Fruit fly (Drosophila melanogaster) whole organism: ENCODE results near the gene scpr-C.

Source experiments
- CG8478 ChIP-seq: fragments of >200 bp; optimal IDR thresholded peaks from 2 replicates; lab custom pipeline; 2018; ENCODE audit warnings: inconsistent platforms
- Dll ChIP-seq: fragments of >200 bp; optimal IDR thresholded peaks from 2 replicates; lab custom pipeline; 2017
- EcR ChIP-seq, 2 experiments: fragments of >200 bp; optimal IDR thresholded peaks; 2 replicates each; lab custom pipeline; 2017; ENCODE audit warnings: missing biosample characterization in 2 of 2, missing genetic modification characterization in 2 of 2, missing genetic modification reagents in 2 of 2
- pan ChIP-seq: fragments of >200 bp; optimal IDR thresholded peaks from 2 replicates; lab custom pipeline; 2017
- psq ChIP-seq: fragments of >200 bp; optimal IDR thresholded peaks from 2 replicates; lab custom pipeline; 2017
- usp ChIP-seq: fragments of >200 bp; optimal IDR thresholded peaks from 2 replicates; lab custom pipeline; 2017; ENCODE audit warnings: missing biosample characterization, missing genetic modification characterization, mixed read lengths

Gene scpr-C

dm6 chr3R:11208766-11209331 is 16.5 kb upstream of the scpr-C start:
- TF ChIP-seq Dll (lab: Kevin White, UChicago) (no peak), psq (lab: Kevin White, UChicago) (no peak), CG8478 (lab: Kevin White, UChicago) (no peak), usp (no peak), pan (no peak), EcR (GFP tag; optimal IDR thresholded peaks at IDR 0.05; lab: Kevin White, UChicago) (no peak)

- no peak for TF ChIP-seq CG8478 (lab: Kevin White, UChicago)
- no peak for TF ChIP-seq pan
- TF ChIP-seq EcR (GFP tag; optimal IDR thresholded peaks at IDR 0.05; lab: Kevin White, UChicago), result no peak
- TF ChIP-seq Dll (lab: Kevin White, UChicago), result no peak
- TF ChIP-seq usp, result no peak
- no peak for TF ChIP-seq psq (lab: Kevin White, UChicago)
Measured at dm6 chr3R:11209801-11210402, 15.4 kb upstream of the scpr-C start, which contains the start of the genes SdhC and Tctp. TSS of gene SdhC (minus strand) at chr3R:11209849. TSS of gene Tctp (plus strand) at chr3R:11210247.

DNA sequence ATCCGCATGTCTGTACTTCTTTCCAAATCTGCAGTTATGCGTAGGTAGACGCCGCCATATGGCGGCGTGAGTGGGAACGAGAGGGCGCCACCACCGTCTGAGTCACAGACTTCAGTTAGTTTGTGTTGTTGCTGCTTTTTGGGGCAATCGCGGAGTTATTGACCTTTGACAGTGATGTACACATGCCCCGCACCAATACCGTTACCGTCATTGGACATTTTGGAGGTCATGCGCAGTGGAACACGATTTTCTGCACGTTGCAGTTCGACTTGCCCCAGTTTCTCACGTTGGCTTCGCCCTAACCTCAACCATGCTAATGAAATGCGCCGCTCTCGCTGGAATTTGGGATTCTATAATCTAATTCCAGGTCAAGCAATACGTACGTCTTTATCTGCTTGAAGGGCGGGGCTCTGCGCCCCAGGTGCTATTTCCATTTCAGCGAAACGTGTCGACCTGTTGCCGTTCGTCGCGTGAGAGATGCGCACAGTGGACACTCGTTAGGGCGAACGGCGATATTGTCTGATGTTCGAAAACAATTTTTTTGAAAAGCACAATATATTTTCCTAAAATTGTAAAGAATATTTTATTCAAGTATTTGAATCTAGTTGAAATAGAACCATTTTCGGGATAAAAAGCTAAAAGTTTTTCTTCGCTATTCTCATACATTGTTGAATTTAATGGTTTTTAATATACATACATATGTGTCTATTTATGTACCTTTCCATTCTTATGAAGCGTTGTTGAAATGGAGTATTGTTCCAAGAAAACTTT is 13.8 kb upstream of the scpr-C start:
- TF ChIP-seq pan, result no peak
- no peak for TF ChIP-seq usp
- TF ChIP-seq Dll (lab: Kevin White, UChicago), result no peak
- no peak for TF ChIP-seq psq (lab: Kevin White, UChicago)
- no peak for TF ChIP-seq EcR (GFP tag; optimal IDR thresholded peaks at IDR 0.05; lab: Kevin White, UChicago)
- TF ChIP-seq CG8478 (lab: Kevin White, UChicago), result no peak

DNA sequence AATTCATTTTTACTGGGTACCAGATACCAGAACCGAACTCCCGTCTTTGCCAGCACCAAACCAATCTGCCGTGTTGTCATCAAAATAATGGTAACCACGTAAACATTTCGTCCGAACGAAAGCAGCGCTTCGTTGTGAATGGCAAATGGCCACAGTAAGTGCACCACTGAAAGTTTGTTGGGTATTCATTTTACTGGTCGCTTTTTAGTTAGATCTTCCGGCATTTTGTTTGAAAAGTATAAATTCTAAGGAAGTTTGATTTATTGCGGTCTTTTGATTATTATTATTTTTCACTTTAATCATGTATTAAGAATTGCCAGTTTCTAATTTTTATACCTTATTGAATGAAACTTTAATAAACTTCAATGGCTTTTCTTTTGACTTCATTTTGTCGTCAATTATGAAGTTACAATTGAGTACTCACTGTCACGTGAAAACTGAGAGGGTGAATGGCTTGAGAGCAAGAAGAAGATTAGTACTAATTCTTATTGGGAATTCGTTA is 10.8 kb upstream of the scpr-C start, which contains the start of gene ZnT86D:
TSS of gene ZnT86D (minus strand) at position 91 of the 502 bp plus-strand sequence.
- no peak for TF ChIP-seq usp
- TF ChIP-seq CG8478 (lab: Kevin White, UChicago), result no peak
- no peak for TF ChIP-seq pan
- TF ChIP-seq Dll (lab: Kevin White, UChicago), result no peak
- TF ChIP-seq psq (lab: Kevin White, UChicago), result no peak
- TF ChIP-seq EcR (GFP tag; optimal IDR thresholded peaks at IDR 0.05; lab: Kevin White, UChicago), result no peak

dm6 chr3R:11216156-11216630 is 9.1 kb upstream of the scpr-C start, which contains the start of the genes RpS25 and CG4820:
TSS of gene RpS25 (minus strand) at chr3R:11216287.
TSS of gene CG4820 (plus strand) at chr3R:11216535.
- TF ChIP-seq EcR (GFP tag; optimal IDR thresholded peaks at IDR 0.05; lab: Kevin White, UChicago) (no peak), pan (no peak), Dll (lab: Kevin White, UChicago) (no peak), psq (lab: Kevin White, UChicago) (no peak), usp (no peak), CG8478 (lab: Kevin White, UChicago) (no peak)

DNA sequence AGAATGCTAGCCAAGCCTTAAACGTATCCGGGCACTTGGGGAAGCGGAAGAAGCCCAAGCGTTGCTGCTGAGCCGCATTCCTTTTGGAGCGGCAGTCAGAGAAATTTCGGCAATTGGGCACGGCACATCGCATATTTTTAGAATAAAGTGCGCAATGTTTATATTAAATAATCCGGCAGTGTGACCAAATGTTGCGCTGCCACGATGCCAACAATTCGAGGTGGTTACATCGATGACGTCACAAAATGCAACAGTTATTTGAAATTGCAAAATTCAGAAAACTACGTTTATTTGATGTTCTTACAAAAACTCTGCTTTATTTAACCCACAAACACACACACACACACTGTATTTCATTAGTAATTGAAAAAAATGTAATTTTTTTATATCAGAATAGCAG is 5.4 kb upstream of the scpr-C start, which contains the start of gene CG6689:
TSS of gene CG6689 (minus strand) at position 182 of the 400 bp plus-strand sequence.
- TF ChIP-seq EcR (GFP tag; optimal IDR thresholded peaks at IDR 0.05; lab: Kevin White, UChicago) (no peak), Dll (lab: Kevin White, UChicago) (no peak), pan (no peak), CG8478 (lab: Kevin White, UChicago) (no peak), psq (lab: Kevin White, UChicago) (no peak), usp (no peak)

DNA sequence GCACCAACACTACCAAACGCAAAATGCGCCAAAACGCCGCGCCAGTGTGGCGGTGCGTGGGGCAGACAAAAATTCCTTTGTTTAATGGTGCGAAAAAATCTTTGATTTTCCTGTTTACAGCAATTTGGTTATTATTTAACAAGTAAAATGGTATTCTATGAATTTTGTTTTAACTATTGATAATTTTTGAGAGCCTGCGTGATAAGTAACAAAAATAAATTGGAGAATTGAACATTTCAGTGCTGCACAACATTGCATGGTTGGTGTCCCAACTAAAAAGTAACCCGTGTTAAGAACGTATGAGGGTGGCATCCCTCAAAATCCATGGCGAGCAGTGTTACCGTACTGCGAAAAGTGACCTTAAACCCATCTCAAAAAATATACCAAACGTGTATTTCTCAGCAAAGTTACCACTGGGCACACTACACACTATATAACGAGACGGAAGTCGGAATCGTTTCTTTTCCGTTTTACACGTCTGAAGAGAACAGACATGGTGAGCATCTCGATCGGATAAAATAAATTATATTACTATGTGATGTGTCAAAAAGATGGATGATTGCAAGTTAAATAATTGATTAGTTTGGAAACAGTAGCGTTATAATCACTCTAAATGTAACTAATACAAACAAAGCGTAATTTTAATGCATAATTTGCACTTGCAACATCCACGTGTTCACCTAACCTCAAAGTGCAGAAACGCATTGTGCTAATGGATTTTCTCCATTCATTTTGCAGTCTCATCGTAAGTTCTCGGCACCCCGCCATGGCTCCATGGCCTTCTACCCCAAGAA is 3.7 kb upstream of the scpr-C start, which contains the start of the genes CG6693 and RpL3:
TSS of gene CG6693 (minus strand) at position 203 of the 794 bp plus-strand sequence.
TSS of gene RpL3 (plus strand) at position 458 of the 794 bp plus-strand sequence.
- no peak for TF ChIP-seq psq (lab: Kevin White, UChicago)
- TF ChIP-seq EcR (GFP tag; optimal IDR thresholded peaks at IDR 0.05; lab: Kevin White, UChicago), result no peak
- TF ChIP-seq Dll (lab: Kevin White, UChicago), result no peak
- TF ChIP-seq pan, result no peak
- no peak for TF ChIP-seq CG8478 (lab: Kevin White, UChicago)
- no peak for TF ChIP-seq usp

DNA sequence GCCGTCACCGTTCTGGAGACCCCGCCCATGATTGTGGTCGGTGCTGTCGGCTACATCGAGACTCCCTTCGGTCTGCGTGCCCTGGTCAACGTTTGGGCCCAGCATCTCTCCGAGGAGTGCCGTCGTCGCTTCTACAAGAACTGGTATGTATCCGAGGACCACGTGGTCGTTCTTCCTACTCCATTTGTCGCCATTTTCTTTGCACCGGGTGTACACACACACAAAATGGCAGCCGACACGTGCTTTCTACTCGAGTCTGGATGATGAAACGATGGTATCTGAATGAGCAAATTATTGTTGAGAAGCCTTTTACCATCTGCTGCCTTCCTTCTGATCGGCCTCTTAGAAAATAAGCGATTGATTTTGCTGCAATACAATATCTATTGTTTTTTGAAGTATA is 2.7 kb upstream of the scpr-C start:
- TF ChIP-seq pan (no peak), psq (lab: Kevin White, UChicago) (no peak), Dll (lab: Kevin White, UChicago) (no peak), usp (no peak), EcR (GFP tag; optimal IDR thresholded peaks at IDR 0.05; lab: Kevin White, UChicago) (no peak), CG8478 (lab: Kevin White, UChicago) (no peak)

dm6 chr3R:11224478-11224877 is 842 bp upstream of the scpr-C start:
- TF ChIP-seq EcR (GFP tag; optimal IDR thresholded peaks at IDR 0.05; lab: Kevin White, UChicago) (no peak), Dll (lab: Kevin White, UChicago) (no peak), CG8478 (lab: Kevin White, UChicago) (no peak), psq (lab: Kevin White, UChicago) (no peak), pan (no peak), usp (no peak)

DNA sequence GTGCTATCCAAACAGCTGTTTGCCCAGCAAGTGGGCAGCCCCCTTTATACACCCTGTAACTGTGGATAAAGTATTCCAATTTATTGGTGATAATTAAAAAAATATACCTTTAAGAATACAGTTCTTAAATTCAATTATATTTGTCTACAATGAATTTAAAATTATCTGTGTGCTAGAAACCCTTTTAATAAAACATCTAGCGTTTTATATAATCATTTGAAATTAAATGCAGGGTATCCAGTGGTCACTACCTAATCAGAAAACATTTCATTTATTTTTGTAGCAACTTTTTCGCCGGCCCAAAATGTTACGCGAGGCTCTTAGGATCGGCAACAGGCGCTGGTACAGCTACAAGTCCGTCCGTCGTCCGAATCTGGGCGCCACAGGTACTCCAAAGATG is 1.2 kb downstream of the scpr-C start, which contains the start of gene CG17726:
TSS of gene CG17726 (plus strand) at position 267 of the 400 bp plus-strand sequence.
- TF ChIP-seq Dll (lab: Kevin White, UChicago), result no peak
- no peak for TF ChIP-seq EcR (GFP tag; optimal IDR thresholded peaks at IDR 0.05; lab: Kevin White, UChicago)
- peak; percentile 95 for TF ChIP-seq pan
- TF ChIP-seq CG8478 (lab: Kevin White, UChicago), result no peak
- TF ChIP-seq psq (lab: Kevin White, UChicago), result no peak
- TF ChIP-seq usp, result no peak
